Fruit fly (Drosophila melanogaster): ENCODE results near the gene CG11109.

- no peak for TF ChIP-seq Lpt (GFP tag; optimal IDR thresholded peaks at IDR 0.05)
- no peak for TF ChIP-seq CG10631 (GFP tag; optimal IDR thresholded peaks at IDR 0.05)
- TF ChIP-seq CG16779 (tag; optimal IDR thresholded peaks at IDR 0.05): no peak
- TF ChIP-seq esn (GFP tag; optimal IDR thresholded peaks at IDR 0.05): peak; percentile 18
- TF ChIP-seq CG15336 (GFP tag; IDR thresholded peaks at IDR 0.05): no peak
- TF ChIP-seq OdsH (GFP tag; optimal IDR thresholded peaks at IDR 0.05): no peak
- TF ChIP-seq Smox (GFP tag; optimal IDR thresholded peaks at IDR 0.05): no peak
- TF ChIP-seq CG6276 (GFP tag; optimal IDR thresholded peaks at IDR 0.05): no peak
- no peak for TF ChIP-seq fd59A (GFP tag; optimal IDR thresholded peaks at IDR 0.05)
- TF ChIP-seq CG8319 (GFP tag; optimal IDR thresholded peaks at IDR 0.05): no peak
These were observed at the start of gene CG11109, which contains the start of gene Arf1 for dm6 chr3L:22871845-22872361.
